Worm (Caenorhabditis elegans) whole organism, L3 larva: ENCODE measurements around the gene kvs-4.
A peak's percentile ranks its signal among the peaks of the same experiment; 100 is the strongest.

ENCODE experiments used
- R02D3.7 ChIP-seq: fragments of 150-350 bp; optimal IDR thresholded peaks from 2 replicates; lab custom pipeline; 2014; ENCODE audit warnings: missing biosample characterization, missing genetic modification characterization
- ZK546.5 ChIP-seq: sonication (generic microtip); optimal IDR thresholded peaks from 2 replicates; lab custom pipeline; 2017; ENCODE audit warnings: missing biosample characterization, missing genetic modification characterization
- aly-2 ChIP-seq: fragments of 150-350 bp; optimal IDR thresholded peaks from 2 replicates; lab custom pipeline; 2014; ENCODE audit warnings: missing biosample characterization, missing genetic modification characterization
- ama-1 ChIP-seq: fragments of 150-350 bp; optimal IDR thresholded peaks from 2 replicates; lab custom pipeline; 2018
- ceh-16 ChIP-seq: sonication (generic microtip); optimal IDR thresholded peaks from 2 replicates; lab custom pipeline; 2017; ENCODE audit warnings: missing biosample characterization, missing genetic modification characterization
- ceh-28 ChIP-seq: fragments of 150-350 bp; optimal IDR thresholded peaks from 2 replicates; lab custom pipeline; 2014; ENCODE audit warnings: missing biosample characterization, missing genetic modification reagents, missing genetic modification characterization
- ceh-82 ChIP-seq: fragments of 150-350 bp; optimal IDR thresholded peaks from 2 replicates; lab custom pipeline; 2014; ENCODE audit warnings: missing biosample characterization, missing genetic modification characterization
- ceh-9 ChIP-seq: sonication (generic microtip); optimal IDR thresholded peaks from 2 replicates; lab custom pipeline; 2018; ENCODE audit warnings: missing biosample characterization, missing genetic modification characterization
- daf-12 ChIP-seq: fragments of 150-350 bp; optimal IDR thresholded peaks from 2 replicates; lab custom pipeline; 2014; ENCODE audit warnings: missing biosample characterization, missing genetic modification reagents, missing genetic modification characterization
- egl-27 ChIP-seq: sonication (generic microtip); optimal IDR thresholded peaks from 4 replicates; lab custom pipeline; 2017; ENCODE audit warnings: missing biosample characterization, missing genetic modification reagents, missing genetic modification characterization
- egl-5 ChIP-seq: fragments of 150-350 bp; optimal IDR thresholded peaks from 2 replicates; lab custom pipeline; 2017; ENCODE audit warnings: missing biosample characterization, missing genetic modification reagents, missing genetic modification characterization, inconsistent platforms
- elt-1 ChIP-seq: fragments of 150-350 bp; optimal IDR thresholded peaks from 2 replicates; lab custom pipeline; 2014; ENCODE audit warnings: missing biosample characterization, missing genetic modification characterization
- elt-2 ChIP-seq: sonication (generic microtip); optimal IDR thresholded peaks from 2 replicates; lab custom pipeline; 2016; ENCODE audit warnings: missing genetic modification reagents, mild to moderate bottlenecking, missing genetic modification characterization, missing compliant biosample characterization
- elt-3 ChIP-seq, 3 experiments: fragments of 150-350 bp in 1 of 3; sonication (generic microtip) in 2 of 3; optimal IDR thresholded peaks; 2 replicates in 2 of 3; 4 replicates in 1 of 3; lab custom pipeline; 2014 to 2017; ENCODE audit warnings: missing biosample characterization in 3 of 3, missing genetic modification characterization in 3 of 3
- eor-1 ChIP-seq, 2 experiments: fragments of 150-350 bp; optimal IDR thresholded peaks; 2 replicates each; lab custom pipeline; 2014 to 2018; ENCODE audit warnings: missing biosample characterization in 2 of 2, missing genetic modification characterization in 2 of 2
- fkh-10 ChIP-seq: sonication (generic microtip); optimal IDR thresholded peaks from 2 replicates; lab custom pipeline; 2017; ENCODE audit warnings: missing biosample characterization, missing genetic modification reagents, missing genetic modification characterization
- fkh-2 ChIP-seq: fragments of 150-350 bp; optimal IDR thresholded peaks from 2 replicates; lab custom pipeline; 2014; ENCODE audit warnings: missing biosample characterization, missing genetic modification reagents, missing genetic modification characterization
- fos-1 ChIP-seq: fragments of 150-350 bp; optimal IDR thresholded peaks from 2 replicates; lab custom pipeline; 2014; ENCODE audit warnings: missing biosample characterization, missing genetic modification characterization
- hmg-11 ChIP-seq: sonication (generic microtip); optimal IDR thresholded peaks from 2 replicates; lab custom pipeline; 2016; ENCODE audit warnings: missing genetic modification characterization, missing compliant biosample characterization
- jun-1 ChIP-seq: fragments of 150-350 bp; optimal IDR thresholded peaks from 2 replicates; lab custom pipeline; 2014; ENCODE audit warnings: missing biosample characterization, missing genetic modification reagents, missing genetic modification characterization
- lin-15B ChIP-seq: fragments of 150-350 bp; optimal IDR thresholded peaks from 2 replicates; lab custom pipeline; 2014; ENCODE audit warnings: missing biosample characterization, missing genetic modification characterization
- lin-39 ChIP-seq: fragments of 150-350 bp; optimal IDR thresholded peaks from 2 replicates; lab custom pipeline; 2018; ENCODE audit warnings: missing biosample characterization, missing genetic modification reagents, missing genetic modification characterization
- lsy-12 ChIP-seq: sonication (generic microtip); optimal IDR thresholded peaks from 2 replicates; lab custom pipeline; 2016; ENCODE audit warnings: mild to moderate bottlenecking, missing genetic modification characterization, missing compliant biosample characterization
- mdl-1 ChIP-seq: fragments of 150-350 bp; optimal IDR thresholded peaks from 2 replicates; lab custom pipeline; 2014; ENCODE audit warnings: missing biosample characterization, missing genetic modification characterization
- mml-1 ChIP-seq: fragments of 150-350 bp; sonication (generic microtip); optimal IDR thresholded peaks from 3 replicates; lab custom pipeline; 2014; ENCODE audit warnings: missing biosample characterization, missing genetic modification characterization
- nfya-1 ChIP-seq: sonication (generic microtip); optimal IDR thresholded peaks from 2 replicates; lab custom pipeline; 2017; ENCODE audit warnings: missing genetic modification characterization, mild to moderate bottlenecking, missing compliant biosample characterization, antibody characterized with exemption, moderate library complexity; ENCODE audit not compliant: insufficient read depth
- nhr-11 ChIP-seq: fragments of 150-350 bp; optimal IDR thresholded peaks from 2 replicates; lab custom pipeline; 2014; ENCODE audit warnings: missing biosample characterization, missing genetic modification characterization
- nhr-12 ChIP-seq: fragments of 150-350 bp; optimal IDR thresholded peaks from 2 replicates; lab custom pipeline; 2014; ENCODE audit warnings: missing biosample characterization, missing genetic modification characterization
- nhr-23 ChIP-seq: fragments of 150-350 bp; optimal IDR thresholded peaks from 2 replicates; lab custom pipeline; 2014; ENCODE audit warnings: missing biosample characterization, missing genetic modification reagents, missing genetic modification characterization
- nhr-237 ChIP-seq: fragments of 150-350 bp; optimal IDR thresholded peaks from 2 replicates; lab custom pipeline; 2014; ENCODE audit warnings: missing biosample characterization, missing genetic modification characterization
- nhr-25 ChIP-seq: sonication (generic microtip); optimal IDR thresholded peaks from 2 replicates; lab custom pipeline; 2017; ENCODE audit warnings: missing biosample characterization, missing genetic modification characterization
- nhr-28 ChIP-seq: fragments of 150-350 bp; optimal IDR thresholded peaks from 2 replicates; lab custom pipeline; 2014; ENCODE audit warnings: missing biosample characterization, missing genetic modification characterization
- nhr-43 ChIP-seq: sonication (generic microtip); optimal IDR thresholded peaks from 2 replicates; lab custom pipeline; 2016; ENCODE audit warnings: mild to moderate bottlenecking, missing genetic modification characterization, missing compliant biosample characterization; ENCODE audit not compliant: poor library complexity, severe bottlenecking
- nhr-67 ChIP-seq: fragments of 150-350 bp; optimal IDR thresholded peaks from 2 replicates; lab custom pipeline; 2014; ENCODE audit warnings: missing biosample characterization, missing genetic modification characterization
- nhr-76 ChIP-seq: fragments of 150-350 bp; sonication (generic microtip); optimal IDR thresholded peaks from 5 replicates; lab custom pipeline; 2014; ENCODE audit warnings: missing biosample characterization, missing genetic modification characterization
- nhr-77 ChIP-seq: fragments of 150-350 bp; optimal IDR thresholded peaks from 2 replicates; lab custom pipeline; 2014; ENCODE audit warnings: missing biosample characterization, missing genetic modification characterization
- pha-4 ChIP-seq: fragments of 150-350 bp; optimal IDR thresholded peaks from 2 replicates; lab custom pipeline; 2014; ENCODE audit warnings: missing biosample characterization, missing genetic modification reagents, missing genetic modification characterization
- pqm-1 ChIP-seq: fragments of 150-350 bp; optimal IDR thresholded peaks from 2 replicates; lab custom pipeline; 2017; ENCODE audit warnings: missing biosample characterization, missing genetic modification characterization, inconsistent platforms
- sea-2 ChIP-seq: fragments of 150-350 bp; sonication (generic microtip); optimal IDR thresholded peaks from 4 replicates; lab custom pipeline; 2014; ENCODE audit warnings: missing biosample characterization, missing genetic modification reagents, missing genetic modification characterization
- snpc-4 ChIP-seq: fragments of 150-350 bp; optimal IDR thresholded peaks from 2 replicates; lab custom pipeline; 2014; ENCODE audit warnings: missing biosample characterization, missing genetic modification characterization
- tbx-2 ChIP-seq: sonication (generic microtip); optimal IDR thresholded peaks from 2 replicates; lab custom pipeline; 2016; ENCODE audit warnings: mild to moderate bottlenecking, missing genetic modification characterization, missing compliant biosample characterization
- unc-62 ChIP-seq: fragments of 150-350 bp; sonication (generic microtip); optimal IDR thresholded peaks from 4 replicates; lab custom pipeline; 2014; ENCODE audit warnings: missing biosample characterization, missing genetic modification reagents, missing genetic modification characterization
- zag-1 ChIP-seq: fragments of 150-350 bp; optimal IDR thresholded peaks from 2 replicates; lab custom pipeline; 2014; ENCODE audit warnings: missing biosample characterization, missing genetic modification characterization
- ztf-11 ChIP-seq: fragments of 150-350 bp; optimal IDR thresholded peaks from 2 replicates; lab custom pipeline; 2014; ENCODE audit warnings: missing biosample characterization, missing genetic modification characterization
- ztf-4 ChIP-seq: fragments of 150-350 bp; optimal IDR thresholded peaks from 2 replicates; lab custom pipeline; 2014; ENCODE audit warnings: missing biosample characterization, missing genetic modification characterization

Gene kvs-4

ce11 chrIII:11054532-11055265 lies 42.3 kb downstream of the kvs-4 start (continued):
- TF ChIP-seq aly-2 (tag; lab: Kevin White, UChicago) (no peak), nfya-1 (peak; percentile 92), pha-4 (peak; percentile 92), pqm-1 (tag; lab: Kevin White, UChicago) (peak; percentile 52), nhr-67 (tag; lab: Kevin White, UChicago) (no peak)

- TF ChIP-seq nhr-28 (tag; lab: Kevin White, UChicago) (no peak), unc-62 (GFP tag; lab: Kevin White, UChicago) (no peak), R02D3.7 (tag; lab: Kevin White, UChicago) (no peak), nhr-11 (tag; lab: Kevin White, UChicago) (no peak), zag-1 (tag; lab: Kevin White, UChicago) (no peak), elt-2 (tag; lab: Kevin White, UChicago) (peak; percentile 89), nhr-237 (tag; lab: Kevin White, UChicago) (no peak), fos-1 (tag; lab: Kevin White, UChicago) (no peak), mml-1 (tag; lab: Kevin White, UChicago) (no peak), fkh-2 (tag; lab: Kevin White, UChicago) (no peak), ceh-82 (tag; lab: Kevin White, UChicago) (no peak), nhr-25 (tag; lab: Kevin White, UChicago) (no peak), pha-4 (peak; percentile 44), elt-3 (tag; optimal IDR thresholded peaks at IDR 0.05; lab: Kevin White, UChicago) (no peak), snpc-4 (tag; lab: Kevin White, UChicago) (peak; percentile 5), ztf-4 (tag; lab: Kevin White, UChicago) (no peak), nhr-77 (tag; lab: Kevin White, UChicago) (no peak), ZK546.5 (no peak), ceh-28 (tag; lab: Kevin White, UChicago) (peak; percentile 4), ama-1 (lab: Kevin White, UChicago) (no peak), pqm-1 (tag; lab: Kevin White, UChicago) (peak; percentile 66), nhr-23 (no peak), fkh-10 (GFP tag; lab: Kevin White, UChicago) (no peak), eor-1 (tag; optimal IDR thresholded peaks at IDR 0.05; lab: Kevin White, UChicago) (no peak), lin-39 (tag; lab: Kevin White, UChicago) (no peak), egl-5 (tag; lab: Kevin White, UChicago) (no peak), tbx-2 (tag; lab: Kevin White, UChicago) (no peak), nhr-12 (tag; lab: Kevin White, UChicago) (no peak), jun-1 (no peak)
These were observed 47.4 kb downstream of the kvs-4 start for ce11 chrIII:11059775-11060174.

ce11 chrIII:11063259-11063658 lies 50.9 kb downstream of the kvs-4 start, which contains the start of gene rsa-2:
TSS of gene rsa-2 (plus strand) at chrIII:11063479.
- TF ChIP-seq ama-1 (lab: Kevin White, UChicago) (no peak), fkh-10 (GFP tag; lab: Kevin White, UChicago) (no peak), nhr-28 (tag; lab: Kevin White, UChicago) (no peak), elt-1 (tag; lab: Kevin White, UChicago) (no peak), lsy-12 (no peak), ztf-4 (tag; lab: Kevin White, UChicago) (no peak), lin-15B (tag; lab: Kevin White, UChicago) (peak; percentile 26), egl-5 (tag; lab: Kevin White, UChicago) (no peak), nhr-43 (tag; lab: Kevin White, UChicago) (no peak), ceh-9 (tag; lab: Kevin White, UChicago) (no peak), ztf-11 (no peak), nhr-23 (no peak), R02D3.7 (tag; lab: Kevin White, UChicago) (no peak), nhr-67 (tag; lab: Kevin White, UChicago) (no peak), mdl-1 (tag; lab: Kevin White, UChicago) (no peak), egl-27 (tag; lab: Kevin White, UChicago) (no peak), ceh-28 (tag; lab: Kevin White, UChicago) (peak; percentile 26), unc-62 (GFP tag; lab: Kevin White, UChicago) (no peak), nhr-11 (tag; lab: Kevin White, UChicago) (no peak), nfya-1 (peak; percentile 61), sea-2 (no peak), eor-1 (tag; optimal IDR thresholded peaks at IDR 0.05; lab: Kevin White, UChicago) (no peak), nhr-76 (tag; lab: Kevin White, UChicago) (no peak), ceh-82 (tag; lab: Kevin White, UChicago) (peak; percentile 22), ceh-16 (tag; lab: Kevin White, UChicago) (no peak), fkh-2 (tag; lab: Kevin White, UChicago) (no peak), lin-39 (tag; lab: Kevin White, UChicago) (peak; percentile 18), aly-2 (tag; lab: Kevin White, UChicago) (no peak), elt-3 (tag; optimal IDR thresholded peaks at IDR 0.05; lab: Kevin White, UChicago) (no peak), snpc-4 (tag; lab: Kevin White, UChicago) (no peak), fos-1 (tag; lab: Kevin White, UChicago) (no peak), daf-12 (no peak), tbx-2 (tag; lab: Kevin White, UChicago) (no peak), nhr-237 (tag; lab: Kevin White, UChicago) (no peak), jun-1 (no peak), hmg-11 (tag; lab: Kevin White, UChicago) (peak; percentile 86), mml-1 (tag; lab: Kevin White, UChicago) (no peak), zag-1 (tag; lab: Kevin White, UChicago) (no peak)
